Worm (Caenorhabditis elegans) whole organism, L4 larva: ENCODE results near the gene F09G8.10.

Experiments
- F10B5.3 ChIP-seq: sonication (generic microtip); optimal IDR thresholded peaks from 2 replicates; lab custom pipeline; 2016; ENCODE audit warnings: mild to moderate bottlenecking, missing genetic modification characterization, missing compliant biosample characterization
- ceh-28 ChIP-seq: fragments of 150-350 bp; optimal IDR thresholded peaks from 2 replicates; lab custom pipeline; 2014; ENCODE audit warnings: missing biosample characterization, missing genetic modification reagents, missing genetic modification characterization
- daf-16 ChIP-seq, 3 experiments: sonication (generic microtip); optimal IDR thresholded peaks; 2 replicates each; lab custom pipeline; 2016 to 2017; ENCODE audit warnings: missing genetic modification characterization in 3 of 3, missing genetic modification reagents in 3 of 3, mild to moderate bottlenecking in 2 of 3, missing compliant biosample characterization in 2 of 3, missing biosample characterization in 1 of 3, moderate library complexity in 1 of 3
- fos-1 ChIP-seq: fragments of 150-350 bp; optimal IDR thresholded peaks from 2 replicates; lab custom pipeline; 2014; ENCODE audit warnings: missing biosample characterization, missing genetic modification characterization
- nhr-237 ChIP-seq: sonication (generic microtip); optimal IDR thresholded peaks from 2 replicates; lab custom pipeline; 2017; ENCODE audit warnings: missing biosample characterization, missing genetic modification characterization
- pha-4 ChIP-seq, 2 experiments: fragments of 150-350 bp in 1 of 2; fragments of 200-800 bp in 1 of 2; sonication (Bioruptor generic) in 1 of 2; IDR thresholded peaks in 1 of 2; optimal IDR thresholded peaks in 1 of 2; 2 replicates each; pipeline versions ENCODE4 v1.3.6 to Lab custom; 2014 to 2022; ENCODE audit warnings: missing genetic modification characterization in 2 of 2, missing genetic modification reagents in 2 of 2, missing biosample characterization in 1 of 2, missing compliant biosample characterization in 1 of 2
- pqm-1 ChIP-seq: sonication (generic microtip); optimal IDR thresholded peaks from 2 replicates; lab custom pipeline; 2017; ENCODE audit warnings: missing biosample characterization, missing genetic modification characterization

DNA sequence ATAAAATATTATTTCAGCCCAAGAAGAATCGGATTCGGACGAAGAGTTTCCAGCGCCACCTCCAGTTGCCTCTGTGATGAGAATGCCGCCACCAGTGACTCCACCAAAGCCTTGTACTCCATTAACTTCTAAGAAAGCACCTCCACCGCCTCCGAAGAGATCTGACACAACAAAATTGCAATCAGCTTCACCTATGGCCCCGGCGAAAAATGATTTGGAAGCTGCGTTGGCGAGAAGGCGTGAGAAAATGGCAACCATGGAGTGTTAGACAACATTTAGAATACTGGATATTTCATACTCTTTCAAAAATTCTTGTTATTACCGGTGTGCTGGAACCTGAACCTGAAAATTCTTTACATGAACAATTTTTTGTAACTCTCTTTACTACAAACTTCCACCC is 33.3 kb upstream of the F09G8.10 start:
- TF ChIP-seq fos-1 (tag; lab: Kevin White, UChicago): no peak
- TF ChIP-seq pqm-1 (tag; lab: Kevin White, UChicago): no peak
- no peak for TF ChIP-seq F10B5.3 (tag; lab: Kevin White, UChicago)
- no peak for TF ChIP-seq nhr-237 (tag; lab: Kevin White, UChicago)
- no peak for TF ChIP-seq ceh-28 (tag; lab: Kevin White, UChicago)
- TF ChIP-seq pha-4 (GFP tag; IDR thresholded peaks at IDR 0.05; lab: Robert Waterston, UW): no peak
- TF ChIP-seq pha-4 (tag; optimal IDR thresholded peaks at IDR 0.05; lab: Kevin White, UChicago): no peak
- no peak for TF ChIP-seq daf-16 (GFP tag; optimal IDR thresholded peaks at IDR 0.05; lab: Kevin White, UChicago)
- TF ChIP-seq daf-16 (tag; optimal IDR thresholded peaks at IDR 0.05; lab: Kevin White, UChicago): no peak
